Worm (Caenorhabditis elegans) whole organism, L1 larva: Measurements from ENCODE around the gene C13C4.6.
"Not testable (repeated sequence)": the region's sequence is repeated elsewhere in the genome, so short reads cannot be mapped to it uniquely, and the experiment has no call there.

Experiments
- blmp-1 ChIP-seq: fragments of 150-350 bp; optimal IDR thresholded peaks from 2 replicates; lab custom pipeline; 2014; ENCODE audit warnings: missing biosample characterization, missing genetic modification characterization
- ceh-82 ChIP-seq, 3 experiments: fragments of 150-350 bp in 1 of 3; sonication (generic microtip) in 2 of 3; optimal IDR thresholded peaks; 2 replicates each; lab custom pipeline; 2014 to 2017; ENCODE audit warnings: missing biosample characterization in 3 of 3, missing genetic modification characterization in 3 of 3
- efl-1 ChIP-seq, 4 experiments: fragments of 150-350 bp; optimal IDR thresholded peaks in 3 of 4; peaks in 1 of 4; 1 replicate in 1 of 4; 2 replicates in 3 of 4; lab custom pipeline; 2014; ENCODE audit warnings: missing biosample characterization in 2 of 4, missing genetic modification characterization in 2 of 4, missing genetic modification reagents in 2 of 4
- nhr-11 ChIP-seq: fragments of 150-350 bp; optimal IDR thresholded peaks from 2 replicates; lab custom pipeline; 2014; ENCODE audit warnings: missing biosample characterization, missing genetic modification characterization
- snu-23 ChIP-seq: sonication (generic microtip); optimal IDR thresholded peaks from 2 replicates; lab custom pipeline; 2016; ENCODE audit warnings: missing genetic modification characterization, missing compliant biosample characterization
- tbx-2 ChIP-seq: sonication (generic microtip); optimal IDR thresholded peaks from 2 replicates; lab custom pipeline; 2016; ENCODE audit warnings: missing genetic modification characterization, missing compliant biosample characterization
- unc-30 ChIP-seq: sonication (generic microtip); optimal IDR thresholded peaks from 2 replicates; lab custom pipeline; 2017; ENCODE audit warnings: missing biosample characterization, missing genetic modification characterization
- unc-86 ChIP-seq: sonication (generic microtip); optimal IDR thresholded peaks from 2 replicates; lab custom pipeline; 2016; ENCODE audit warnings: missing genetic modification characterization, missing compliant biosample characterization

- not testable (repeated sequence) for TF ChIP-seq unc-30 (tag; lab: Kevin White, UChicago); tbx-2 (tag; lab: Kevin White, UChicago); efl-1 (optimal IDR thresholded peaks at IDR 0.05; lab: Kevin White, UChicago); efl-1 (GFP tag; optimal IDR thresholded peaks at IDR 0.05 in 1 of 2; lab: Kevin White, UChicago); unc-86; ceh-82 (tag; optimal IDR thresholded peaks at IDR 0.05; lab: Kevin White, UChicago); snu-23 (GFP tag; lab: Kevin White, UChicago); blmp-1 (tag; lab: Kevin White, UChicago); nhr-11
These were observed 9.8 kb downstream of the C13C4.6 start, which contains the start of gene enpp-1 for ce11 chrV:12131157-12131556.
